Worm (Caenorhabditis elegans): ENCODE results near the gene F59B10.6.
A peak's percentile ranks its signal among the peaks of the same experiment; 100 is the strongest.

Gene F59B10.6

DNA sequence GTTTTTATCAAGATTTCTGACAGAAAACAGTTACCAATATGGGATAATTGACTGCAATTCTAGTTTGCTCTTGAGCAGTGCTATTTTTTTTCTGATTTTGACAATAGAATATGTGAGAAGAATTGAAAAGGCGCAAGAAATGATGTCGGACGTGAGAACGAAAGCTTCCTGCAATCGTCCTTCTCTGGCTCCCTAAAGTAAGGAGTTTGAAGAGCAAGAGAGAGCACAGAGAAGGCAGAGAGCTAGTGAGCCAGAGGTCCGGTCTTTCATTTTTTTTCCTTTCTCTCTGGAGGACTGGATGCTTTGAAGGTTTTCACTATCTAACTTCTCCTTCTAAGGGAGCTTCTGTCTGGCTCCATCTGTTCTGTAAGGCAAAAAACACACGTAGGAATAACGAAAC lies 25.9 kb upstream of the F59B10.6 start (continued):
- TF ChIP-seq ZK546.5 (tag; optimal IDR thresholded peaks at IDR 0.05) (no peak), unc-39 (tag; optimal IDR thresholded peaks at IDR 0.05) (no peak), hif-1 (tag; optimal IDR thresholded peaks at IDR 0.05) (no peak), skn-1 (tag; optimal IDR thresholded peaks at IDR 0.05) (no peak), ztf-7 (tag; optimal IDR thresholded peaks at IDR 0.05) (no peak), fkh-10 (GFP tag; optimal IDR thresholded peaks at IDR 0.05) (no peak), zip-2 (tag; optimal IDR thresholded peaks at IDR 0.05) (no peak), mxl-2 (GFP tag; conservative IDR thresholded peaks at IDR 0.05) (no peak), mep-1 (tag; optimal IDR thresholded peaks at IDR 0.05) (no peak), dve-1 (tag; optimal IDR thresholded peaks at IDR 0.05; ENCODE audit: insufficient read depth) (no peak), nhr-10 (tag; optimal IDR thresholded peaks at IDR 0.05) (no peak), nhr-28 (tag; optimal IDR thresholded peaks at IDR 0.05) (no peak), lin-15B (tag; optimal IDR thresholded peaks at IDR 0.05) (no peak), set-16 (GFP tag; IDR thresholded peaks at IDR 0.05) (peak; percentile 37; the same call in 1 of the 2 replicates), snpc-1.2 (GFP tag; IDR thresholded peaks at IDR 0.05) (0 out of 2 replicates have a peak, but pooled peaks have one; percentile 7), madf-5 (GFP tag; IDR thresholded peaks at IDR 0.05) (no peak), Y105C5A.15 (GFP tag; IDR thresholded peaks at IDR 0.05) (no peak), pqm-1 (tag; optimal IDR thresholded peaks at IDR 0.05) (no peak), unc-62 (GFP tag; optimal IDR thresholded peaks at IDR 0.05 in 1 of 2) (peak in 1 of 2 experiments; percentile 84), unc-62 (tag; optimal IDR thresholded peaks at IDR 0.05) (no peak), daf-19 (GFP tag; conservative IDR thresholded peaks at IDR 0.05) (no peak), php-3 (GFP tag; IDR thresholded peaks at IDR 0.05) (no peak), egl-27 (tag; optimal IDR thresholded peaks at IDR 0.05) (no peak), jun-1 (tag; optimal IDR thresholded peaks at IDR 0.05) (no peak), tra-1 (GFP tag; IDR thresholded peaks at IDR 0.05) (no peak), tag-97 (GFP tag; IDR thresholded peaks at IDR 0.05) (no peak), lim-7 (GFP tag; IDR thresholded peaks at IDR 0.05) (no peak), aha-1 (tag) (peak; percentile 98), ceh-32 (tag; optimal IDR thresholded peaks at IDR 0.05; ENCODE audit: poor library complexity) (no peak), R02D3.7 (tag; optimal IDR thresholded peaks at IDR 0.05) (no peak), ama-1 (optimal IDR thresholded peaks at IDR 0.05) (peak; percentile 73), madf-9 (GFP tag; conservative IDR thresholded peaks at IDR 0.05) (no peak)

DNA sequence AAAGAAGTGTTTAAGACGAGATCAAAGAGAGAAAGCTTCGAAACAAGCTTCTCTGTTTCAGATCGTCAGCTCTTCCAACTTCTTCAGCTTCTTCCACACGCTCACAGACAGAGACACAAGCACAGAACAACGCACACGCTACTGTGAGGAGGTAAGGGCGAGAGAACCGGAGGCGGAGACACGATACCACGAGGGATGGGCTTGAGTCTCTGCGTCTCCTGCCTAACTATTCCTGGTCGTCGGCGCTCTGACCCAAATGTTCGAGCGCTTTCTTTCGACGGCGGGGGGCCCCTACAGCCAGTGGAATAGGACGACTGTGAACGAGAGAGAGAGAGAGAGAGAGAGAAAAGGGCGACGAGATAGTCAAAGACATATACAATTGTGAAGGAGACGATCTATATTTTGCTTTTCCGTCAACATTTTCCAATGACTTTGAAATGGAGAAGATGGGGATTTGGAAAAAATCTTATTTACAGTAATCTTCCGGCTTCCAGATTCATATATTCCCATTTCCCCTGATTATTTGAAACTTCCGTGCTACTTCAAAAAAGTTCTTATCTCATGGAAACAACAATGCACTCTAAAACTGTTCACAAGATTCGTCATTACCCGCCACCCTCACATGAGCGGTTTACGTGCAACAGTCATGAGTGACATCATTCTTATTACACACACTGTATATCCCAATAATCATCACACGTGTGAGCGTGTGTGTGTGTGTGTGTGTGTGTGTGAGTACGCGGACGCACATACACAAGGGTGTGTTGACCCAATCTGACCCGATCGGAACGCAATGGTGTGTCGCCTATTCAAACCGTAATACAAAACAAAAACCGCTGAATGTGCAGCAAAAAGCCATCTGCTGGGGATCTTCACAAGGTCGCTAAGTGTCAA lies 24.8 kb upstream of the F59B10.6 start:
- 0 out of 2 replicates have a peak, but pooled peaks have one; percentile 57 for TF ChIP-seq daf-19 (GFP tag; conservative IDR thresholded peaks at IDR 0.05)
- peak; percentile 89 to 95 for TF ChIP-seq mdl-1 (tag; optimal IDR thresholded peaks at IDR 0.05)
- no peak for TF ChIP-seq snpc-4 (tag; optimal IDR thresholded peaks at IDR 0.05)
- TF ChIP-seq ces-1 (GFP tag; optimal IDR thresholded peaks at IDR 0.05), result no peak
- peak; percentile 57 for TF ChIP-seq nhr-6 (tag; optimal IDR thresholded peaks at IDR 0.05)
- peak; percentile 74 for TF ChIP-seq lim-7 (GFP tag; IDR thresholded peaks at IDR 0.05)
- 0 out of 2 replicates have a peak, but pooled peaks have one; percentile 28 for TF ChIP-seq saeg-2 (GFP tag; IDR thresholded peaks at IDR 0.05)
- peak; percentile 11; the same call in 1 of the 2 replicates for TF ChIP-seq lin-1 (GFP tag; IDR thresholded peaks at IDR 0.05)
- TF ChIP-seq ztf-7 (tag; optimal IDR thresholded peaks at IDR 0.05), result peak; percentile 34
- peak; percentile 77 for TF ChIP-seq pha-4 (GFP tag; IDR thresholded peaks at IDR 0.05)
- peak; percentile 79 for TF ChIP-seq pha-4 (tag; optimal IDR thresholded peaks at IDR 0.05)
- TF ChIP-seq duxl-1 (tag; optimal IDR thresholded peaks at IDR 0.05; ENCODE audit: poor library complexity), result peak; percentile 4
- TF ChIP-seq F10B5.3 (tag; optimal IDR thresholded peaks at IDR 0.05), result no peak
- TF ChIP-seq snpc-1.2 (GFP tag; IDR thresholded peaks at IDR 0.05), result peak; percentile 54; the same call in 1 of the 2 replicates
- peak; percentile 88 for TF ChIP-seq hmg-1.1 (GFP tag; IDR thresholded peaks at IDR 0.05)
- TF ChIP-seq lin-13 (GFP tag; optimal IDR thresholded peaks at IDR 0.05), result peak; percentile 20
- TF ChIP-seq nhr-41 (GFP tag; IDR thresholded peaks at IDR 0.05), result 0 out of 2 replicates have a peak, but pooled peaks have one; percentile 21
- TF ChIP-seq lin-29 (GFP tag; IDR thresholded peaks at IDR 0.05), result no peak
- peak; percentile 89 for TF ChIP-seq mep-1 (tag; optimal IDR thresholded peaks at IDR 0.05)
- peak; percentile 99 for TF ChIP-seq nhr-11 (tag; optimal IDR thresholded peaks at IDR 0.05)
- no peak for TF ChIP-seq gei-8 (GFP tag; optimal IDR thresholded peaks at IDR 0.05)
- TF ChIP-seq daf-16 (GFP tag; optimal IDR thresholded peaks at IDR 0.05), result peak; percentile 19 to 21
- TF ChIP-seq daf-16 (tag; optimal IDR thresholded peaks at IDR 0.05), result peak; percentile 62
- TF ChIP-seq dpl-1 (GFP tag; optimal IDR thresholded peaks at IDR 0.05), result peak; percentile 48

Data from whole organism, L4 larva.